Fruit fly (Drosophila melanogaster): ENCODE data around the gene CG8541.

- TF ChIP-seq CG33017 (tag; optimal IDR thresholded peaks at IDR 0.05), result no peak
- TF ChIP-seq Mnt (GFP tag; optimal IDR thresholded peaks at IDR 0.05), result peak; percentile 46
- peak; percentile 17 for TF ChIP-seq toe (GFP tag; optimal IDR thresholded peaks at IDR 0.05)
- TF ChIP-seq CG12768 (GFP tag; optimal IDR thresholded peaks at IDR 0.05), result peak; percentile 4
- peak; percentile 75 for TF ChIP-seq tj (GFP tag; optimal IDR thresholded peaks at IDR 0.05)
- TF ChIP-seq Crg-1 (GFP tag; optimal IDR thresholded peaks at IDR 0.05), result no peak
- peak; percentile 19 for TF ChIP-seq CG14711 (tag; optimal IDR thresholded peaks at IDR 0.05)
- TF ChIP-seq Hr96 (GFP tag; optimal IDR thresholded peaks at IDR 0.05), result peak; percentile 48
- TF ChIP-seq ovo (GFP tag; optimal IDR thresholded peaks at IDR 0.05), result no peak
- peak; percentile 29 for TF ChIP-seq pad (GFP tag; optimal IDR thresholded peaks at IDR 0.05)
Measured at dm6 chr3L:7434715-7435653, 36.4 kb upstream of the CG8541 start, which contains the start of gene Rac2.
